Worm (Caenorhabditis elegans): ENCODE results near the gene Y70C5C.1.

DNA sequence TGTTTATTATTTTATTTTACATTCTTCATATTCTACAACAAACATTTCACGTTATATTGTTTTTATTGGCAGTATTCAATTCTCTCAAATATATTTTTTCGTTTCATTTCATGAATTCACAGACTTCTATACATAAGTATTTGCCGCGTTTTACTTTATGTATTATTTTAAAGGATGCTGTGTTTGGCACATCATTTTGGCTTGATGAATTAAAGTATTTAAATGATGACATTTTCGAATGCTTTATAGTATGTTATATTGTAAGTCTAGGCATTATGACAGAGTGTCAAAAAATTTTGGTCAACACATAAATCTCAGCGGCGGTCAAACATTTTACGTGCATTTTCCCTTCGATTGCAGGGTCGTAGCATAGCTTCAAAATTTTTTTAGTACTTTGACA, 4.5 kb upstream of the Y70C5C.1 start:
- TF ChIP-seq Y105C5A.15 (GFP tag; IDR thresholded peaks at IDR 0.05) (no peak), R02D3.7 (tag; optimal IDR thresholded peaks at IDR 0.05) (no peak), unc-62 (GFP tag; optimal IDR thresholded peaks at IDR 0.05 in 1 of 2) (no peak), unc-62 (tag; optimal IDR thresholded peaks at IDR 0.05) (no peak), dpl-1 (GFP tag; optimal IDR thresholded peaks at IDR 0.05) (no peak), daf-12 (tag; optimal IDR thresholded peaks at IDR 0.05) (no peak), lin-39 (tag; optimal IDR thresholded peaks at IDR 0.05) (no peak)
